Worm (Caenorhabditis elegans): ENCODE results near the gene Y51A2B.16.

Gene Y51A2B.16

DNA sequence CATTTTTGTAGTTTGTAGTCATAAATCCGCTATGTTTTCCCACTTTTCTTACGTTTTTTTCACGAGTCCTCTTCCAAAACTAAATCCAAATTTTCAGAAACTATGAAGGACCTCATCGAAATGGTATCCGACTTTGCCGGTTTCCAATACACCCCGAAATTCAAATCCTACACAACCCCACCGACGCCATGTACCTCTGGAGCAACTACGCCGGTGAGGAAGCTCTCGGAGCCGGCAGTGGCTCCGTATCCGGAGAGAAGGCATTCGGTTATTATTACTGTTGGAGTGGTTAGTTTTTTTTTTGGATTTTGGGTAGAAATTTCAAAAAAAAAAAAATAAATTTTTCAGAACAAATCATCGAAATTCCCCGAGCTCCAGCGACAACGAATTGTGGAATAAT lies 47.7 kb downstream of the Y51A2B.16 start, which contains the start of gene C08E8.3:
Gene C08E8.3, plus strand, starts transcription at position 84 of the 400 bp plus-strand sequence.
- TF ChIP-seq nfyb-1 (GFP tag; IDR thresholded peaks at IDR 0.05) (0 out of 2 replicates have a peak, but pooled peaks have one; percentile 10), ztf-6 (GFP tag; IDR thresholded peaks at IDR 0.05) (no peak)
